Fruit fly (Drosophila melanogaster): Measurements from ENCODE around the gene Atac3.

Atac3 gene

dm6 chr3L:319145-320009 lies 8.4 kb downstream of the Atac3 start, which contains the start of gene fwd (continued):
- TF ChIP-seq Ravus (GFP tag; IDR thresholded peaks at IDR 0.05): no peak
- TF ChIP-seq CG2678 (tag; optimal IDR thresholded peaks at IDR 0.05): no peak
- peak; percentile 56 for TF ChIP-seq ftz-f1 (GFP tag; optimal IDR thresholded peaks at IDR 0.05)
- no peak for TF ChIP-seq CG17802 (tag; optimal IDR thresholded peaks at IDR 0.05)
- TF ChIP-seq CG8290 (GFP tag; optimal IDR thresholded peaks at IDR 0.05): peak; percentile 61
- peak; percentile 77 to 81 for TF ChIP-seq CG8290 (tag; optimal IDR thresholded peaks at IDR 0.05)
- TF ChIP-seq CG6654 (GFP tag; optimal IDR thresholded peaks at IDR 0.05): no peak
- TF ChIP-seq dimm (GFP tag; IDR thresholded peaks at IDR 0.05): no peak
- TF ChIP-seq Sox102F (GFP tag; optimal IDR thresholded peaks at IDR 0.05): no peak
- TF ChIP-seq CG7556 (GFP tag; optimal IDR thresholded peaks at IDR 0.05): peak; percentile 19
- TF ChIP-seq crc (GFP tag; optimal IDR thresholded peaks at IDR 0.05): no peak
- TF ChIP-seq CG11723 (GFP tag; optimal IDR thresholded peaks at IDR 0.05): no peak
- TF ChIP-seq pho (GFP tag; optimal IDR thresholded peaks at IDR 0.05): peak; percentile 14
- TF ChIP-seq dpn (GFP tag; optimal IDR thresholded peaks at IDR 0.05): peak; percentile 7 to 38
- TF ChIP-seq Vsx1 (GFP tag; optimal IDR thresholded peaks at IDR 0.05): no peak
- peak in 1 of 2 experiments; percentile 37 for TF ChIP-seq insv (GFP tag; optimal IDR thresholded peaks at IDR 0.05)
- peak; percentile 36; the same call in 1 of the 2 replicates for TF ChIP-seq CG32532 (GFP tag; IDR thresholded peaks at IDR 0.05)
- TF ChIP-seq tgo (GFP tag; IDR thresholded peaks at IDR 0.05): no peak
- peak; percentile 42 for TF ChIP-seq CG3281 (GFP tag; optimal IDR thresholded peaks at IDR 0.05)
- TF ChIP-seq ase (GFP tag; IDR thresholded peaks at IDR 0.05): no peak
- TF ChIP-seq ap (GFP tag; IDR thresholded peaks at IDR 0.05): no peak
- TF ChIP-seq ato (GFP tag; IDR thresholded peaks at IDR 0.05; ENCODE audit: partially characterized antibody): peak; percentile 44; the same call in 1 of the 2 replicates
- TF ChIP-seq kni (GFP tag; optimal IDR thresholded peaks at IDR 0.05): peak; percentile 34
- TF ChIP-seq grn (GFP tag; optimal IDR thresholded peaks at IDR 0.05): no peak
- TF ChIP-seq Asciz (GFP tag; optimal IDR thresholded peaks at IDR 0.05): no peak
- TF ChIP-seq Elba2 (GFP tag; optimal IDR thresholded peaks at IDR 0.05): no peak
- no peak for TF ChIP-seq zf30C (GFP tag; optimal IDR thresholded peaks at IDR 0.05)
- no peak for TF ChIP-seq Blimp-1 (GFP tag; optimal IDR thresholded peaks at IDR 0.05)
- TF ChIP-seq CG6175 (GFP tag; IDR thresholded peaks at IDR 0.05): no peak
- TF ChIP-seq CG2129 (GFP tag; IDR thresholded peaks at IDR 0.05; ENCODE audit: partially characterized antibody): no peak
- TF ChIP-seq Xbp1 (GFP tag; optimal IDR thresholded peaks at IDR 0.05): peak; percentile 31
- TF ChIP-seq CG6813 (GFP tag; optimal IDR thresholded peaks at IDR 0.05): no peak
- TF ChIP-seq gcm (GFP tag; optimal IDR thresholded peaks at IDR 0.05): no peak
- TF ChIP-seq Sry-β (GFP tag; optimal IDR thresholded peaks at IDR 0.05): no peak
- TF ChIP-seq CG11695 (GFP tag; IDR thresholded peaks at IDR 0.05): no peak
- no peak for TF ChIP-seq CG12299 (tag; optimal IDR thresholded peaks at IDR 0.05)
- no peak for TF ChIP-seq CG9876 (GFP tag; optimal IDR thresholded peaks at IDR 0.05)
- TF ChIP-seq ab (GFP tag; optimal IDR thresholded peaks at IDR 0.05): no peak
- TF ChIP-seq CG18011 (GFP tag; optimal IDR thresholded peaks at IDR 0.05): no peak
- TF ChIP-seq pita (GFP tag; optimal IDR thresholded peaks at IDR 0.05): no peak
- peak; percentile 8 for TF ChIP-seq Fer3 (tag; optimal IDR thresholded peaks at IDR 0.05)
- TF ChIP-seq slou (GFP tag; optimal IDR thresholded peaks at IDR 0.05): no peak
- peak; percentile 40; the same call in 1 of the 3 replicates for TF ChIP-seq CG2199 (GFP tag; IDR thresholded peaks at IDR 0.05)
- TF ChIP-seq PHDP (tag; optimal IDR thresholded peaks at IDR 0.05): no peak
- peak; percentile 31 for TF ChIP-seq CG12769 (tag; optimal IDR thresholded peaks at IDR 0.05)
- no peak for TF ChIP-seq CG8359 (GFP tag; optimal IDR thresholded peaks at IDR 0.05; ENCODE audit: borderline replicate concordance)
- TF ChIP-seq CG8478 (optimal IDR thresholded peaks at IDR 0.05): peak; percentile 78
- no peak for TF ChIP-seq wek (GFP tag; optimal IDR thresholded peaks at IDR 0.05)
- no peak for TF ChIP-seq CG11085 (GFP tag; IDR thresholded peaks at IDR 0.05)
